Comparison of ENCODE assay signal across 2 worm cellular contexts in genomic region chrIII:794984-795596, ce11.
A peak's percentile ranks its signal among the peaks of the same experiment; 100 is the strongest.
TF ChIP-seq lines count a peak whose summit lies in the region.

TSS of gene trpp-11 (plus strand) at chrIII:795136.

TF ChIP-seq in whole organism, L4 larva, 104 proteins besides CTCF, POLR2A, EP300 and RAD21:
- peak in 1 of 2 experiments; percentile 65 for TF ChIP-seq unc-62 (GFP tag; optimal IDR thresholded peaks at IDR 0.05 in 1 of 2; lab: Kevin White, UChicago)
- no peak for TF ChIP-seq unc-62 (tag; optimal IDR thresholded peaks at IDR 0.05; lab: Kevin White, UChicago)
- TF ChIP-seq D1046.2 (GFP tag; IDR thresholded peaks at IDR 0.05; lab: Robert Waterston, UW) = 0 out of 2 replicates have a peak, but pooled peaks have one; percentile 52
- TF ChIP-seq lin-38 (GFP tag; IDR thresholded peaks at IDR 0.05; lab: Robert Waterston, UW) = peak; percentile 55
- 0 out of 2 replicates have a peak, but pooled peaks have one; percentile 15 for TF ChIP-seq egl-43 (GFP tag; IDR thresholded peaks at IDR 0.05; lab: Robert Waterston, UW)
- TF ChIP-seq madf-5 (GFP tag; IDR thresholded peaks at IDR 0.05; lab: Robert Waterston, UW) = 0 out of 4 replicates have a peak, but pooled peaks of 1 of the 2 experiments have one; percentile 3
- no peak for TF ChIP-seq snpc-1.2 (GFP tag; IDR thresholded peaks at IDR 0.05; lab: Robert Waterston, UW)
- TF ChIP-seq ama-1 (optimal IDR thresholded peaks at IDR 0.05; lab: Kevin White, UChicago) = peak; percentile 43
- no peak for TF ChIP-seq lin-15B (tag; optimal IDR thresholded peaks at IDR 0.05; lab: Kevin White, UChicago)
TF ChIP-seq in whole organism, L4 larva: peak in this region for 6.

TF ChIP-seq in whole organism, young adult, 124 proteins besides CTCF, POLR2A, EP300 and RAD21 (continues in another document):
- no peak for TF ChIP-seq nfya-2 (GFP tag; IDR thresholded peaks at IDR 0.05; lab: Robert Waterston, UW)
- no peak for TF ChIP-seq snpc-1.1 (tag; optimal IDR thresholded peaks at IDR 0.05; lab: Kevin White, UChicago; ENCODE audit: insufficient read depth)
- peak; percentile 4 for TF ChIP-seq athp-1 (tag; optimal IDR thresholded peaks at IDR 0.05; lab: Kevin White, UChicago)
- no peak for TF ChIP-seq egl-18 (GFP tag; IDR thresholded peaks at IDR 0.05; lab: Robert Waterston, UW)
- TF ChIP-seq ztf-28 (GFP tag; IDR thresholded peaks at IDR 0.05; lab: Robert Waterston, UW) = no peak
- TF ChIP-seq K12H6.12 (tag; optimal IDR thresholded peaks at IDR 0.05; lab: Kevin White, UChicago) = no peak
- no peak for TF ChIP-seq egrh-3 (GFP tag; IDR thresholded peaks at IDR 0.05; lab: Robert Waterston, UW)
- TF ChIP-seq snpc-4 (GFP tag; optimal IDR thresholded peaks at IDR 0.05; lab: Kevin White, UChicago) = no peak
- no peak for TF ChIP-seq snpc-4 (tag; optimal IDR thresholded peaks at IDR 0.05; lab: Kevin White, UChicago)
- no peak for TF ChIP-seq him-1 (tag; optimal IDR thresholded peaks at IDR 0.05; lab: Kevin White, UChicago)
- peak; percentile 8; the same call in 1 of the 2 replicates for TF ChIP-seq hmg-1.2 (GFP tag; IDR thresholded peaks at IDR 0.05; lab: Robert Waterston, UW)
- no peak for TF ChIP-seq ztf-6 (GFP tag; IDR thresholded peaks at IDR 0.05; lab: Robert Waterston, UW)
- TF ChIP-seq ets-4 (GFP tag; optimal IDR thresholded peaks at IDR 0.05; lab: Kevin White, UChicago) = no peak
- TF ChIP-seq Y79H2A.3 (GFP tag; conservative IDR thresholded peaks at IDR 0.05; lab: Robert Waterston, UW) = no peak
- TF ChIP-seq mcd-1 (GFP tag; IDR thresholded peaks at IDR 0.05; lab: Robert Waterston, UW) = peak; percentile 33
- 0 out of 2 replicates have a peak, but pooled peaks have one; percentile 8 for TF ChIP-seq ceh-91 (GFP tag; IDR thresholded peaks at IDR 0.05; lab: Robert Waterston, UW)
- TF ChIP-seq nhr-27 (tag; optimal IDR thresholded peaks at IDR 0.05; lab: Kevin White, UChicago) = no peak
- peak; percentile 30; the same call in 1 of the 2 replicates for TF ChIP-seq pbrm-1 (GFP tag; IDR thresholded peaks at IDR 0.05; lab: Robert Waterston, UW)
- peak; percentile 40 for TF ChIP-seq ceh-79 (tag; optimal IDR thresholded peaks at IDR 0.05; lab: Kevin White, UChicago)
- TF ChIP-seq nhr-120 (GFP tag; IDR thresholded peaks at IDR 0.05; lab: Robert Waterston, UW) = no peak
- TF ChIP-seq attf-5 (GFP tag; optimal IDR thresholded peaks at IDR 0.05; lab: Kevin White, UChicago) = no peak
- TF ChIP-seq Y67H2A.10 (GFP tag; conservative IDR thresholded peaks at IDR 0.05; lab: Robert Waterston, UW) = no peak
- TF ChIP-seq die-1 (tag; optimal IDR thresholded peaks at IDR 0.05; lab: Kevin White, UChicago) = no peak
- peak; percentile 7 for TF ChIP-seq snpc-1.3 (tag; optimal IDR thresholded peaks at IDR 0.05; lab: Kevin White, UChicago; ENCODE audit: insufficient read depth)
- TF ChIP-seq B0261.1 (tag; optimal IDR thresholded peaks at IDR 0.05; lab: Kevin White, UChicago) = no peak
- no peak for TF ChIP-seq madf-8 (GFP tag; conservative IDR thresholded peaks at IDR 0.05; lab: Robert Waterston, UW)
- no peak for TF ChIP-seq let-526 (GFP tag; IDR thresholded peaks at IDR 0.05; lab: Robert Waterston, UW)
- TF ChIP-seq F55B11.4 (tag; optimal IDR thresholded peaks at IDR 0.05; lab: Kevin White, UChicago; ENCODE audit: borderline replicate concordance, insufficient read depth) = no peak
- TF ChIP-seq lin-40 (tag; optimal IDR thresholded peaks at IDR 0.05; lab: Kevin White, UChicago) = no peak
- no peak for TF ChIP-seq ceh-58 (GFP tag; IDR thresholded peaks at IDR 0.05; lab: Robert Waterston, UW)
- peak; percentile 62 for TF ChIP-seq Y53G8AR.9 (GFP tag; conservative IDR thresholded peaks at IDR 0.05; lab: Robert Waterston, UW)
- no peak for TF ChIP-seq nfya-1 (tag; optimal IDR thresholded peaks at IDR 0.05; lab: Kevin White, UChicago; ENCODE audit: borderline replicate concordance, insufficient read depth)
- TF ChIP-seq B0336.3 (GFP tag; IDR thresholded peaks at IDR 0.05; lab: Robert Waterston, UW) = peak; percentile 86
- TF ChIP-seq lin-54 (GFP tag; optimal IDR thresholded peaks at IDR 0.05; lab: Kevin White, UChicago) = peak; percentile 52
- TF ChIP-seq lin-26 (GFP tag; IDR thresholded peaks at IDR 0.05; lab: Robert Waterston, UW) = peak; percentile 56
- no peak for TF ChIP-seq nhr-179 (tag; optimal IDR thresholded peaks at IDR 0.05; lab: Kevin White, UChicago)
- no peak for TF ChIP-seq rpc-1 (optimal IDR thresholded peaks at IDR 0.05; lab: Kevin White, UChicago)
- TF ChIP-seq rpc-1 (tag; optimal IDR thresholded peaks at IDR 0.05; lab: Kevin White, UChicago) = no peak
- TF ChIP-seq ekl-4 (GFP tag; IDR thresholded peaks at IDR 0.05; lab: Robert Waterston, UW) = peak; percentile 50; the same call in 1 of the 2 replicates
- TF ChIP-seq madf-6 (GFP tag; IDR thresholded peaks at IDR 0.05; lab: Robert Waterston, UW) = peak; percentile 56
- TF ChIP-seq F49E8.2 (tag; optimal IDR thresholded peaks at IDR 0.05; lab: Kevin White, UChicago; ENCODE audit: insufficient read depth) = no peak
- TF ChIP-seq ama-1 (optimal IDR thresholded peaks at IDR 0.05; lab: Kevin White, UChicago) = no peak
- TF ChIP-seq ama-1 (GFP tag; optimal IDR thresholded peaks at IDR 0.05; lab: Kevin White, UChicago) = no peak
- no peak; the same call in 1 of the 2 replicates for TF ChIP-seq egl-44 (GFP tag; IDR thresholded peaks at IDR 0.05; lab: Robert Waterston, UW)
- 0 out of 2 replicates have a peak, but pooled peaks have one; percentile 57 for TF ChIP-seq nfyb-1 (GFP tag; IDR thresholded peaks at IDR 0.05; lab: Robert Waterston, UW)
- TF ChIP-seq T26A5.8 (tag; optimal IDR thresholded peaks at IDR 0.05; lab: Kevin White, UChicago) = no peak
- TF ChIP-seq lsy-27 (tag; optimal IDR thresholded peaks at IDR 0.05; lab: Kevin White, UChicago; ENCODE audit: borderline replicate concordance, insufficient read depth) = no peak
- no peak for TF ChIP-seq ceh-27 (GFP tag; optimal IDR thresholded peaks at IDR 0.05; lab: Kevin White, UChicago)
- TF ChIP-seq C17E4.6 (GFP tag; IDR thresholded peaks at IDR 0.05; lab: Robert Waterston, UW) = no peak
- TF ChIP-seq hmg-20 (GFP tag; IDR thresholded peaks at IDR 0.05; lab: Robert Waterston, UW) = 0 out of 2 replicates have a peak, but pooled peaks have one; percentile 24
- no peak for TF ChIP-seq aptf-3 (GFP tag; IDR thresholded peaks at IDR 0.05; lab: Robert Waterston, UW)
- no peak for TF ChIP-seq ztf-22 (GFP tag; optimal IDR thresholded peaks at IDR 0.05; lab: Kevin White, UChicago)
- no peak for TF ChIP-seq ztf-18 (tag; optimal IDR thresholded peaks at IDR 0.05; lab: Kevin White, UChicago)
- no peak for TF ChIP-seq lin-35 (GFP tag; optimal IDR thresholded peaks at IDR 0.05; lab: Kevin White, UChicago)
- TF ChIP-seq unc-62 (GFP tag; optimal IDR thresholded peaks at IDR 0.05; lab: Kevin White, UChicago) = no peak
- no peak for TF ChIP-seq dpff-1 (tag; optimal IDR thresholded peaks at IDR 0.05; lab: Kevin White, UChicago)
- TF ChIP-seq dox-1 (GFP tag; IDR thresholded peaks at IDR 0.05; lab: Robert Waterston, UW) = peak; percentile 21; the same call in 1 of the 2 replicates
- no peak for TF ChIP-seq F23B12.7 (tag; optimal IDR thresholded peaks at IDR 0.05; lab: Kevin White, UChicago; ENCODE audit: insufficient read depth)
- TF ChIP-seq akir-1 (GFP tag; optimal IDR thresholded peaks at IDR 0.05; lab: Kevin White, UChicago) = no peak
- TF ChIP-seq nhr-90 (tag; optimal IDR thresholded peaks at IDR 0.05; lab: Kevin White, UChicago) = no peak
- no peak for TF ChIP-seq mxl-1 (tag; optimal IDR thresholded peaks at IDR 0.05; lab: Kevin White, UChicago)
- no peak for TF ChIP-seq cebp-1 (GFP tag; IDR thresholded peaks at IDR 0.05; lab: Robert Waterston, UW)
- no peak for TF ChIP-seq cebp-1 (tag; optimal IDR thresholded peaks at IDR 0.05; lab: Kevin White, UChicago)
- TF ChIP-seq rcor-1 (GFP tag; IDR thresholded peaks at IDR 0.05; lab: Robert Waterston, UW) = no peak
- TF ChIP-seq F52B5.7 (tag; optimal IDR thresholded peaks at IDR 0.05; lab: Kevin White, UChicago) = no peak
- peak; percentile 28 for TF ChIP-seq tbp1 (GFP tag; optimal IDR thresholded peaks at IDR 0.05; lab: Kevin White, UChicago)
- no peak for TF ChIP-seq B0035.1 (tag; optimal IDR thresholded peaks at IDR 0.05; lab: Kevin White, UChicago)
- no peak for TF ChIP-seq ceh-100 (GFP tag; IDR thresholded peaks at IDR 0.05; lab: Robert Waterston, UW)
- TF ChIP-seq F57C9.4 (tag; optimal IDR thresholded peaks at IDR 0.05; lab: Kevin White, UChicago) = no peak
- TF ChIP-seq D2030.7 (GFP tag; IDR thresholded peaks at IDR 0.05; lab: Robert Waterston, UW) = peak; percentile 14; the same call in 1 of the 2 replicates
- no peak for TF ChIP-seq hlh-26 (GFP tag; conservative IDR thresholded peaks at IDR 0.05; lab: Robert Waterston, UW)
- no peak for TF ChIP-seq nhr-80 (tag; optimal IDR thresholded peaks at IDR 0.05; lab: Kevin White, UChicago)
- TF ChIP-seq xnd-1 (tag; optimal IDR thresholded peaks at IDR 0.05; lab: Kevin White, UChicago) = no peak
- TF ChIP-seq bed-2 (GFP tag; IDR thresholded peaks at IDR 0.05; lab: Robert Waterston, UW) = no peak
- TF ChIP-seq ztf-3 (GFP tag; optimal IDR thresholded peaks at IDR 0.05; lab: Kevin White, UChicago) = no peak
- TF ChIP-seq ccch-3 (GFP tag; optimal IDR thresholded peaks at IDR 0.05; lab: Kevin White, UChicago) = no peak
- TF ChIP-seq unc-130 (GFP tag; optimal IDR thresholded peaks at IDR 0.05; lab: Kevin White, UChicago) = no peak
- TF ChIP-seq F39B2.1 (GFP tag; IDR thresholded peaks at IDR 0.05; lab: Robert Waterston, UW) = 0 out of 2 replicates have a peak, but pooled peaks have one; percentile 13
- TF ChIP-seq sdz-38 (tag; optimal IDR thresholded peaks at IDR 0.05; lab: Kevin White, UChicago) = no peak
- no peak for TF ChIP-seq zim-3 (tag; optimal IDR thresholded peaks at IDR 0.05; lab: Kevin White, UChicago)
- TF ChIP-seq lag-1 (GFP tag; IDR thresholded peaks at IDR 0.05; lab: Robert Waterston, UW) = no peak
- TF ChIP-seq lsl-1 (GFP tag; optimal IDR thresholded peaks at IDR 0.05; lab: Kevin White, UChicago) = no peak
- TF ChIP-seq sptf-2 (GFP tag; optimal IDR thresholded peaks at IDR 0.05; lab: Kevin White, UChicago) = no peak

Comparison
In these comparisons a context has a peak if more than half of its experiments do, and no peak if none do; other contexts are left out.
1. Of the 7 proteins assayed by ChIP-seq in both whole organism, young adult and whole organism, L4 larva: peak only in whole organism, young adult: none; only in whole organism, L4 larva: ama-1; in both: none; in neither: 5; mixed calls (peak in some experiments, not most) for 1.